Worm (Caenorhabditis elegans): ENCODE results near the gene rgs-4.
"Not testable (repeated sequence)": the region's sequence is repeated elsewhere in the genome, so short reads cannot be mapped to it uniquely, and the experiment has no call there.

rgs-4 gene

DNA sequence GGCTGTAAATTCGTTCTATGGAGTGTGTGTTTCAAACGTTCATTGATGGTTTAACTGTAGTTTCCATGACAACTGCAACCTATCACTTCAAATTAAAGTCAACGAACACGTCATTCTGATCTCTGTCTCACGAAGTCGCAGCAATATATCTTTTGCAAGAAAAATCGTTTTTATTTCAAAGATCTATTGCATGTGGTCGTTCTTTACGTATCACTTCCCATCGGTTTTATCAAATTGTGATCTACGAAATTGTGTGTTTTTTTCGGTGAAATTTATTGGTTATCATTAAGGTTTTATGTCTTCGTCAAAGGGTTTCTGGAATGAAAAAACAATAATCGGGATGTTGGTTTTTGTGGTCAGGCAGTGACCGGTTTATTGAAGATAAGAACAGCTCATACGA lies 31.7 kb upstream of the rgs-4 start:
- TF ChIP-seq snu-23 (GFP tag; optimal IDR thresholded peaks at IDR 0.05) (no peak), nhr-85 (tag) (peak; percentile 50), skn-1 (tag; optimal IDR thresholded peaks at IDR 0.05) (no peak), ceh-90 (tag; optimal IDR thresholded peaks at IDR 0.05) (no peak), nhr-20 (tag; optimal IDR thresholded peaks at IDR 0.05) (peak; percentile 41), aha-1 (tag; optimal IDR thresholded peaks at IDR 0.05) (no peak), lin-35 (GFP tag; optimal IDR thresholded peaks at IDR 0.05) (peak in 1 of 2 experiments; percentile 22), nhr-71 (tag; optimal IDR thresholded peaks at IDR 0.05) (no peak), lin-13 (GFP tag; optimal IDR thresholded peaks at IDR 0.05) (no peak), nhr-237 (tag; optimal IDR thresholded peaks at IDR 0.05) (no peak), C34B4.2 (tag; optimal IDR thresholded peaks at IDR 0.05) (no peak), elt-3 (tag; optimal IDR thresholded peaks at IDR 0.05) (peak in 2 of 6 experiments; percentile 3 to 58), ama-1 (optimal IDR thresholded peaks at IDR 0.05) (no peak), hlh-17 (GFP tag; optimal IDR thresholded peaks at IDR 0.05; ENCODE audit: borderline replicate concordance) (no peak)

- not testable (repeated sequence) for TF ChIP-seq pqm-1 (tag; optimal IDR thresholded peaks at IDR 0.05); nhr-11 (tag; optimal IDR thresholded peaks at IDR 0.05); alr-1 (tag; optimal IDR thresholded peaks at IDR 0.05; ENCODE audit: borderline replicate concordance)
Observed at ce11 chrII:12624433-12624832, 30.1 kb upstream of the rgs-4 start, which contains the start of gene Y38E10A.14. Gene Y38E10A.14, minus strand, starts transcription at chrII:12624533.

DNA sequence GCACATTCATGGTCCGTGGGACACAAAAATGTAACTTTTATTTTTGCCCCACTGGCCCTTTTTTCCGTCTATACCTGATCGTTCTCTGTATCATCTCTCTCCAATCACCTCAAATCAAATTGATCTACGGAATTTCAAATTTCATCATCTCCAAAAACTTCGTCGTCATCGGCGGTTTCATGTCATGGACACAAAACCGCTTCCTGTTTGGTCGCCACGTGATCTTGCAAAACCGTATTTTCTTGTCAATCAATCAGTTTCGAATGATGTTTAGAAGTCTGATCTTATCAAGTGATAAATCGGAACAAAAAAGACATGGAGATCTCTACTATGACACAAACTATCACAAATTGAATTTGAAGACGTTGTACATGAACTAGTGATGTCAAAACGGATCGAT lies 28.9 kb upstream of the rgs-4 start:
- TF ChIP-seq pqm-1 (tag; optimal IDR thresholded peaks at IDR 0.05) (no peak), elt-2 (tag; optimal IDR thresholded peaks at IDR 0.05) (no peak), nhr-76 (tag; optimal IDR thresholded peaks at IDR 0.05) (no peak), C16A3.4 (tag; optimal IDR thresholded peaks at IDR 0.05) (no peak), unc-30 (tag; optimal IDR thresholded peaks at IDR 0.05) (no peak), grh-1 (GFP tag; IDR thresholded peaks at IDR 0.05) (peak; percentile 73), Y116A8C.19 (tag; optimal IDR thresholded peaks at IDR 0.05; ENCODE audit: borderline replicate concordance) (no peak), nhr-90 (tag; optimal IDR thresholded peaks at IDR 0.05; ENCODE audit: poor library complexity) (peak; percentile 74), ceh-88 (GFP tag; IDR thresholded peaks at IDR 0.05) (no peak), ceh-82 (tag; optimal IDR thresholded peaks at IDR 0.05) (no peak), rnt-1 (tag; optimal IDR thresholded peaks at IDR 0.05) (no peak), egl-27 (tag; optimal IDR thresholded peaks at IDR 0.05) (no peak), fkh-8 (tag; optimal IDR thresholded peaks at IDR 0.05) (no peak), ces-1 (GFP tag; optimal IDR thresholded peaks at IDR 0.05) (no peak), nhr-28 (tag; optimal IDR thresholded peaks at IDR 0.05) (no peak), vab-15 (tag; optimal IDR thresholded peaks at IDR 0.05) (no peak), dsc-1 (tag; optimal IDR thresholded peaks at IDR 0.05) (no peak), lin-13 (GFP tag; optimal IDR thresholded peaks at IDR 0.05) (no peak), hlh-4 (tag; optimal IDR thresholded peaks at IDR 0.05) (no peak), ets-5 (GFP tag; IDR thresholded peaks at IDR 0.05) (no peak), efl-1 (optimal IDR thresholded peaks at IDR 0.05) (no peak), efl-1 (GFP tag; optimal IDR thresholded peaks at IDR 0.05 in 1 of 2) (no peak), mdl-1 (tag; optimal IDR thresholded peaks at IDR 0.05) (peak in 1 of 2 experiments; percentile 75), tlp-1 (tag; optimal IDR thresholded peaks at IDR 0.05) (no peak), xbp-1 (tag; optimal IDR thresholded peaks at IDR 0.05) (no peak), zip-4 (GFP tag; optimal IDR thresholded peaks at IDR 0.05) (no peak), F16B12.6 (tag; optimal IDR thresholded peaks at IDR 0.05) (no peak), elt-3 (tag; optimal IDR thresholded peaks at IDR 0.05) (peak; percentile 68 to 97 (median 94)), blmp-1 (tag; optimal IDR thresholded peaks at IDR 0.05) (peak; percentile 79), lin-35 (GFP tag; optimal IDR thresholded peaks at IDR 0.05) (peak in 1 of 2 experiments; percentile 74), C04F5.9 (tag; optimal IDR thresholded peaks at IDR 0.05) (no peak), lin-39 (tag; optimal IDR thresholded peaks at IDR 0.05) (no peak), dpl-1 (GFP tag; optimal IDR thresholded peaks at IDR 0.05) (peak in 1 of 3 experiments; percentile 33), skn-1 (tag; optimal IDR thresholded peaks at IDR 0.05) (no peak), nhr-47 (tag; optimal IDR thresholded peaks at IDR 0.05) (peak; percentile 66), nhr-77 (tag; optimal IDR thresholded peaks at IDR 0.05) (no peak), C34B4.2 (tag; optimal IDR thresholded peaks at IDR 0.05) (no peak), swsn-7 (tag; optimal IDR thresholded peaks at IDR 0.05) (no peak), lir-3 (tag; optimal IDR thresholded peaks at IDR 0.05; ENCODE audit: poor library complexity) (no peak)
